Worm (Caenorhabditis elegans): ENCODE data around the gene ssp-32.

DNA sequence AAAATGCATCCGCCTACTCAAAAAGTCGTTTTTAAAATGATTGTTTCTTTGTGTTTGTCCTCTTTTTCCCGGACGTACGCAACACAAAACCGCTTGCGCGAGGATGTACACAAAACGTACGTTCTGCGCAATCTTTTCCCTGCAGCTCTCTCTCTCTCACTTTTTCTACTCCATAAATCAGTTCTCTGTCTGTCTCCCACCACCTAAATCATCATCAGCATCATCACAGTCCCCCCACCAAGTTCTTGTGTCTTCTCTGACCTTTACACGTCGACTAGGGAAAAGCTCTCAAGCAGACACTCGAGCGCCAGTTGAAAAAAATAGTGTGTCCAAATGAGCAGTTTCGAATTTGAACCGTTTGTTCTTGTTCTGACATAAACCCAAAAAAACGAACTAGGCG lies 49.1 kb downstream of the ssp-32 start:
- TF ChIP-seq ama-1 (optimal IDR thresholded peaks at IDR 0.05): no peak
- TF ChIP-seq scrt-1 (GFP tag; IDR thresholded peaks at IDR 0.05): no peak
- TF ChIP-seq hmg-4 (GFP tag; optimal IDR thresholded peaks at IDR 0.05): no peak
- TF ChIP-seq tbx-37 (GFP tag; conservative IDR thresholded peaks at IDR 0.05): no peak
- no peak for TF ChIP-seq ets-7 (tag; optimal IDR thresholded peaks at IDR 0.05)
- TF ChIP-seq hmbx-1 (tag; optimal IDR thresholded peaks at IDR 0.05): no peak
- TF ChIP-seq ceh-36 (tag; optimal IDR thresholded peaks at IDR 0.05): no peak
- TF ChIP-seq flt-1 (GFP tag; IDR thresholded peaks at IDR 0.05): no peak
- TF ChIP-seq tbx-11 (GFP tag; IDR thresholded peaks at IDR 0.05): no peak
